Fruit fly (Drosophila melanogaster): ENCODE results near the gene CG4360.
A peak's percentile ranks its signal among the peaks of the same experiment; 100 is the strongest.

CG4360 gene

dm6 chr3R:20284140-20284911, 43.5 kb downstream of the CG4360 start (continued):
- no peak for TF ChIP-seq CG2120 (GFP tag; optimal IDR thresholded peaks at IDR 0.05)
- TF ChIP-seq gem (tag; optimal IDR thresholded peaks at IDR 0.05): peak; percentile 2
- TF ChIP-seq CG12155 (GFP tag; optimal IDR thresholded peaks at IDR 0.05): no peak
- TF ChIP-seq CG3281 (GFP tag; optimal IDR thresholded peaks at IDR 0.05): no peak
- TF ChIP-seq CG6765 (GFP tag; optimal IDR thresholded peaks at IDR 0.05): no peak

DNA sequence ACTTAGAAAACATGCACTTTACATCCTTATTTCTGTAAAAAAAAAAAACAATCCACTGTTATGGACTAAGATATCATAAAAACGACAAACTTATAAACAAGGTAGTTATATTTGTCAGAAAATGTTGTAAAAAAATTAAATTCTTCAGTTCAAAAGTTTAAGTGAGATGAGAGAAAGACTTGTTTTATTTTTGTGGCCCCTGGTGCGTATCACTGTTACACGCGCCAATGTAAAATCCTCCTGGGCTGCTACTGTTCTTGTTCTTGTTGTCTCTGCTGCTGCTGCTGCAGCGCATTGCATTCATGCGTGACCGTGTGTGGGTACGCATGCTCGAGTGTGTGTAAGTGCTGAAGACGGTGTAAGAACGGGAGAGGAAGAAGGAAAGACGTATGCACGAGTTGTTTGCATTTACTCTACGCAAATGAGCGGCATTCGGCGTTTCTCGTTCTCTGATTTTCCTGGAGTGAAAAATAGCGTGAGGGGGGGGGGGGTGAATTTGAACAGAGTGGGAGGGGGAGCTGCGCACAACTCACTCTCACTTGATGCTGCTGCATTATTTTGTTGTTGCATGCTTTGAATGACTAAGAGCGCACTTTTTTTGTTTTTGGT, 44.2 kb downstream of the CG4360 start:
- TF ChIP-seq cad (GFP tag; optimal IDR thresholded peaks at IDR 0.05): no peak
- peak in 1 of 2 experiments; percentile 3 for TF ChIP-seq bsh (GFP tag; optimal IDR thresholded peaks at IDR 0.05)
- no peak for TF ChIP-seq E2f1 (GFP tag; IDR thresholded peaks at IDR 0.05)
- TF ChIP-seq CG12219 (GFP tag; optimal IDR thresholded peaks at IDR 0.05): no peak
- no peak for TF ChIP-seq chif (GFP tag; optimal IDR thresholded peaks at IDR 0.05)
- no peak for TF ChIP-seq HLH54F (GFP tag; optimal IDR thresholded peaks at IDR 0.05)
- TF ChIP-seq CG30403 (GFP tag; optimal IDR thresholded peaks at IDR 0.05): no peak
- peak; percentile 45 for TF ChIP-seq Blimp-1 (GFP tag; optimal IDR thresholded peaks at IDR 0.05)
- peak in 1 of 3 experiments; percentile 1 for TF ChIP-seq lola (GFP tag; optimal IDR thresholded peaks at IDR 0.05)
- peak; percentile 32; the same call in 1 of the 2 replicates for TF ChIP-seq crol (GFP tag; IDR thresholded peaks at IDR 0.05)
- no peak for TF ChIP-seq nau (GFP tag; optimal IDR thresholded peaks at IDR 0.05)
- TF ChIP-seq sim (GFP tag; IDR thresholded peaks at IDR 0.05): 0 out of 2 replicates have a peak, but pooled peaks have one; percentile 33
- no peak for TF ChIP-seq ash1 (GFP tag; optimal IDR thresholded peaks at IDR 0.05)
- TF ChIP-seq Trl (optimal IDR thresholded peaks at IDR 0.05): peak in 1 of 2 experiments; percentile 3
- no peak for TF ChIP-seq Trl (GFP tag; optimal IDR thresholded peaks at IDR 0.05)
- no peak for TF ChIP-seq CG10274 (GFP tag; optimal IDR thresholded peaks at IDR 0.05)
- TF ChIP-seq CG33557 (GFP tag; optimal IDR thresholded peaks at IDR 0.05): no peak
- no peak for TF ChIP-seq chm (GFP tag; IDR thresholded peaks at IDR 0.05)
- no peak for TF ChIP-seq HLH3B (GFP tag; IDR thresholded peaks at IDR 0.05)
- no peak for TF ChIP-seq Dp (GFP tag; optimal IDR thresholded peaks at IDR 0.05)
- TF ChIP-seq CG11696 (GFP tag; IDR thresholded peaks at IDR 0.05): 0 out of 2 replicates have a peak, but pooled peaks have one; percentile 15
- TF ChIP-seq CG31441 (GFP tag; IDR thresholded peaks at IDR 0.05): 0 out of 2 replicates have a peak, but pooled peaks have one; percentile 9
- no peak for TF ChIP-seq Hr78 (GFP tag; optimal IDR thresholded peaks at IDR 0.05)
- TF ChIP-seq z (GFP tag; IDR thresholded peaks at IDR 0.05): peak; percentile 83
- TF ChIP-seq cg (GFP tag; optimal IDR thresholded peaks at IDR 0.05): peak; percentile 60

dm6 chr3R:20282769-20283530, 44.9 kb downstream of the CG4360 start:
- TF ChIP-seq fd102C (GFP tag; optimal IDR thresholded peaks at IDR 0.05) (no peak), sens (GFP tag) (peak; percentile 80), Max (GFP tag; optimal IDR thresholded peaks at IDR 0.05) (no peak), CG14860 (GFP tag; IDR thresholded peaks at IDR 0.05; ENCODE audit: partially characterized antibody) (0 out of 3 replicates have a peak, but pooled peaks have one; percentile 12), CG11696 (GFP tag; IDR thresholded peaks at IDR 0.05) (peak; percentile 48; the same call in 1 of the 2 replicates), CG4360 (GFP tag; IDR thresholded peaks at IDR 0.05) (peak; percentile 51), Ets65A (GFP tag) (no peak), CG12769 (tag; optimal IDR thresholded peaks at IDR 0.05) (no peak), CG7745 (tag; optimal IDR thresholded peaks at IDR 0.05) (no peak)

Measured in whole organism, embryonic.